Fruit fly (Drosophila melanogaster): ENCODE measurements around the gene CG14610.

CG14610 gene

dm6 chr3R:7171384-7172099 is 27.4 kb upstream of the CG14610 start (continued):
- TF ChIP-seq Eip74EF (GFP tag; optimal IDR thresholded peaks at IDR 0.05) = no peak
- no peak for TF ChIP-seq CG11695 (GFP tag; IDR thresholded peaks at IDR 0.05)
- TF ChIP-seq CG13775 (GFP tag; optimal IDR thresholded peaks at IDR 0.05) = no peak
- TF ChIP-seq Six4 (GFP tag; optimal IDR thresholded peaks at IDR 0.05) = no peak
- TF ChIP-seq trh (GFP tag; optimal IDR thresholded peaks at IDR 0.05) = no peak
- TF ChIP-seq CG34376 (GFP tag; optimal IDR thresholded peaks at IDR 0.05) = no peak
- TF ChIP-seq salm (tag; optimal IDR thresholded peaks at IDR 0.05) = no peak
- no peak for TF ChIP-seq gcm2 (GFP tag; optimal IDR thresholded peaks at IDR 0.05)
- TF ChIP-seq ap (GFP tag; IDR thresholded peaks at IDR 0.05) = no peak
- no peak for TF ChIP-seq Bgb (GFP tag; IDR thresholded peaks at IDR 0.05; ENCODE audit: partially characterized antibody)
- no peak for TF ChIP-seq Vsx1 (GFP tag; optimal IDR thresholded peaks at IDR 0.05)
- no peak for TF ChIP-seq fd3F (GFP tag; optimal IDR thresholded peaks at IDR 0.05)
- TF ChIP-seq jigr1 (GFP tag; IDR thresholded peaks at IDR 0.05) = no peak
- no peak for TF ChIP-seq schlank (tag; optimal IDR thresholded peaks at IDR 0.05)
- no peak for TF ChIP-seq CG4617 (GFP tag; optimal IDR thresholded peaks at IDR 0.05; ENCODE audit: borderline replicate concordance)
- no peak for TF ChIP-seq Abd-B (GFP tag; optimal IDR thresholded peaks at IDR 0.05)
- TF ChIP-seq CG8281 (tag; optimal IDR thresholded peaks at IDR 0.05) = no peak
- no peak for TF ChIP-seq Meics (GFP tag; optimal IDR thresholded peaks at IDR 0.05)
- no peak for TF ChIP-seq CG1529 (GFP tag; optimal IDR thresholded peaks at IDR 0.05)
- TF ChIP-seq CG7987 (GFP tag; optimal IDR thresholded peaks at IDR 0.05) = no peak
- TF ChIP-seq CG7745 (tag; optimal IDR thresholded peaks at IDR 0.05) = no peak
- no peak for TF ChIP-seq slbo (GFP tag; IDR thresholded peaks at IDR 0.05)
- TF ChIP-seq CG1024 (GFP tag; IDR thresholded peaks at IDR 0.05) = no peak
- no peak for TF ChIP-seq CG17186 (GFP tag; optimal IDR thresholded peaks at IDR 0.05)
- no peak for TF ChIP-seq ranshi (GFP tag; IDR thresholded peaks at IDR 0.05)
- peak; percentile 23 for TF ChIP-seq nom (GFP tag; optimal IDR thresholded peaks at IDR 0.05)
- TF ChIP-seq cato (GFP tag; optimal IDR thresholded peaks at IDR 0.05; ENCODE audit: borderline replicate concordance) = no peak
- no peak for TF ChIP-seq ttk (GFP tag; IDR thresholded peaks at IDR 0.05)
- no peak for TF ChIP-seq CG2116 (GFP tag; optimal IDR thresholded peaks at IDR 0.05)
- no peak for TF ChIP-seq CG2202 (tag; optimal IDR thresholded peaks at IDR 0.05)
- no peak for TF ChIP-seq Pdp1 (GFP tag; optimal IDR thresholded peaks at IDR 0.05)
- TF ChIP-seq CG7928 (GFP tag; optimal IDR thresholded peaks at IDR 0.05) = no peak
- TF ChIP-seq CG9876 (GFP tag; optimal IDR thresholded peaks at IDR 0.05) = no peak
- TF ChIP-seq D19B (GFP tag; optimal IDR thresholded peaks at IDR 0.05) = no peak
- no peak for TF ChIP-seq CG17361 (GFP tag; IDR thresholded peaks at IDR 0.05)
- TF ChIP-seq CoRest (tag; optimal IDR thresholded peaks at IDR 0.05) = peak; percentile 11

- TF ChIP-seq sd (tag; optimal IDR thresholded peaks at IDR 0.05) (no peak), Rfx (GFP tag; IDR thresholded peaks at IDR 0.05) (0 out of 2 replicates have a peak, but pooled peaks have one; percentile 20), ap (GFP tag; IDR thresholded peaks at IDR 0.05) (no peak), Eip74EF (GFP tag; optimal IDR thresholded peaks at IDR 0.05) (peak in 1 of 2 experiments; percentile 79), CG31365 (tag; optimal IDR thresholded peaks at IDR 0.05) (no peak), CHES-1-like (GFP tag; optimal IDR thresholded peaks at IDR 0.05) (no peak), Rx (GFP tag; IDR thresholded peaks at IDR 0.05) (peak; percentile 5; the same call in 1 of the 2 replicates), CG2116 (GFP tag; optimal IDR thresholded peaks at IDR 0.05) (no peak), lilli (GFP tag; optimal IDR thresholded peaks at IDR 0.05) (no peak), kni (GFP tag; optimal IDR thresholded peaks at IDR 0.05) (peak; percentile 84), oc (tag; optimal IDR thresholded peaks at IDR 0.05) (peak; percentile 8), CG18764 (GFP tag; optimal IDR thresholded peaks at IDR 0.05) (no peak), CG11560 (tag; IDR thresholded peaks at IDR 0.05) (no peak), crol (GFP tag; IDR thresholded peaks at IDR 0.05) (peak; percentile 29; the same call in 1 of the 2 replicates), CG15269 (tag; optimal IDR thresholded peaks at IDR 0.05) (peak; percentile 12), CG17361 (GFP tag; IDR thresholded peaks at IDR 0.05) (no peak), Pdp1 (GFP tag; optimal IDR thresholded peaks at IDR 0.05) (peak in 1 of 2 experiments; percentile 87), E2f2 (GFP tag; IDR thresholded peaks at IDR 0.05) (no peak), CG2889 (GFP tag; IDR thresholded peaks at IDR 0.05) (no peak)
Observed at dm6 chr3R:7169927-7170326, 25.8 kb upstream of the CG14610 start.
